Worm (Caenorhabditis elegans) whole organism, late embryonic: ENCODE data around the gene phyh-1.

Experiments used
- C38D4.7 ChIP-seq: fragments of 200-800 bp; sonication (Bioruptor generic); optimal IDR thresholded peaks from 2 replicates; lab custom pipeline; 2018; ENCODE audit warnings: mild to moderate bottlenecking, missing genetic modification characterization, moderate library complexity, missing compliant biosample characterization
- ama-1 ChIP-seq: fragments of 150-350 bp; optimal IDR thresholded peaks from 2 replicates; lab custom pipeline; 2014
- ceh-30 ChIP-seq: fragments of 150-350 bp; optimal IDR thresholded peaks from 2 replicates; lab custom pipeline; 2014; ENCODE audit warnings: missing biosample characterization, missing genetic modification characterization
- ceh-31 ChIP-seq: sonication (generic microtip); optimal IDR thresholded peaks from 2 replicates; lab custom pipeline; 2016; ENCODE audit warnings: missing genetic modification characterization, missing compliant biosample characterization
- hlh-13 ChIP-seq: fragments of 200-800 bp; sonication (Bioruptor generic); optimal IDR thresholded peaks from 2 replicates; lab custom pipeline; 2018; ENCODE audit warnings: mild to moderate bottlenecking, missing genetic modification characterization, missing compliant biosample characterization
- pha-4 ChIP-seq: fragments of 150-350 bp; optimal IDR thresholded peaks from 2 replicates; lab custom pipeline; 2018; ENCODE audit warnings: missing biosample characterization, missing genetic modification reagents, missing genetic modification characterization
- tbx-2 ChIP-seq: sonication (generic microtip); optimal IDR thresholded peaks from 2 replicates; lab custom pipeline; 2016; ENCODE audit warnings: missing genetic modification characterization, missing compliant biosample characterization
- unc-86 ChIP-seq: sonication (generic microtip); optimal IDR thresholded peaks from 2 replicates; lab custom pipeline; 2016; ENCODE audit warnings: missing genetic modification characterization, missing compliant biosample characterization
- zip-5 ChIP-seq: sonication (generic microtip); optimal IDR thresholded peaks from 2 replicates; lab custom pipeline; 2016; ENCODE audit warnings: missing genetic modification characterization, missing compliant biosample characterization

ce11 chrIV:17223474-17223873 is 35.7 kb downstream of the phyh-1 start, which contains the start of gene Y116A8B.4:
- TF ChIP-seq pha-4 (tag; lab: Kevin White, UChicago) (no peak), hlh-13 (GFP tag; lab: Kevin White, UChicago) (no peak), ceh-31 (no peak), unc-86 (tag; lab: Kevin White, UChicago) (no peak), zip-5 (tag; lab: Kevin White, UChicago) (no peak), ceh-30 (no peak), C38D4.7 (GFP tag; lab: Kevin White, UChicago) (no peak), ama-1 (lab: Kevin White, UChicago) (no peak), tbx-2 (tag; lab: Kevin White, UChicago) (no peak)
